Worm (Caenorhabditis elegans) whole organism, L4/young adult: Measurements from ENCODE around the gene sri-25.

Source experiments
- W03F9.2 ChIP-seq: fragments of 150-350 bp; optimal IDR thresholded peaks from 2 replicates; lab custom pipeline; 2014; ENCODE audit warnings: missing biosample characterization, missing genetic modification characterization
- dao-5 ChIP-seq: sonication (generic microtip); optimal IDR thresholded peaks from 2 replicates; lab custom pipeline; 2016; ENCODE audit warnings: missing genotype, missing genetic modification characterization, moderate library complexity, missing compliant biosample characterization

DNA sequence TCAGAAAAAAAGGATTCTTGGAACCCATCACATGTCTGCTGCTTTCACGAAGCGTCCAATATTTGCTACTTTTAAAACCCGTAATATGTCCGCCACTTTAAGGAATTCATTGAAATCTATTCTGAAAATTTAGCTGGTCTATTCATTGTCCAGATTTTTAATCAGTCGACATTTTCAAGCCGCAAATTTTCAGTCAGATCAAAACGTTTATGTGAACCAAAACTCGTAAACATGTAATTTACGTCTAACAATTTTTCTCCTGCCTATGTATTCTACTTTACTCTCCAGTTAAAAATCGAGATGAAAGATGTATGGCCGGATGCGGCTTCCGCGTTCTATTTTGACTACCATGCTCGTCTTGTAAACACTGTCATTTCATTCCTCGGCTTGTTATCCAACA lies 18.9 kb upstream of the sri-25 start, which contains the start of gene srw-1:
- TF ChIP-seq W03F9.2 (tag; lab: Kevin White, UChicago) (no peak), dao-5 (tag; lab: Kevin White, UChicago) (no peak)
